Worm (Caenorhabditis elegans) whole organism, L2 larva: Measurements from ENCODE around the gene Y43F8B.1.

Experiments
- C34F6.9 ChIP-seq: fragments of 150-350 bp; optimal IDR thresholded peaks from 2 replicates; lab custom pipeline; 2014; ENCODE audit warnings: missing biosample characterization, missing genetic modification characterization
- F13H6.1 ChIP-seq: sonication (generic microtip); optimal IDR thresholded peaks from 2 replicates; lab custom pipeline; 2016; ENCODE audit warnings: missing genetic modification characterization, missing compliant biosample characterization
- R02D3.7 ChIP-seq: fragments of 150-350 bp; optimal IDR thresholded peaks from 2 replicates; lab custom pipeline; 2014; ENCODE audit warnings: missing biosample characterization, missing genetic modification characterization
- Y55F3AM.14 ChIP-seq: fragments of 200-800 bp; sonication (Bioruptor generic); optimal IDR thresholded peaks from 2 replicates; lab custom pipeline; 2018; ENCODE audit warnings: mild to moderate bottlenecking, missing genetic modification characterization, missing compliant biosample characterization
- ZK546.5 ChIP-seq: sonication (generic microtip); optimal IDR thresholded peaks from 2 replicates; lab custom pipeline; 2017; ENCODE audit warnings: missing biosample characterization, missing genetic modification characterization
- alr-1 ChIP-seq: fragments of 150-350 bp; optimal IDR thresholded peaks from 2 replicates; lab custom pipeline; 2014; ENCODE audit warnings: missing biosample characterization, missing genetic modification characterization
- aly-2 ChIP-seq: fragments of 150-350 bp; optimal IDR thresholded peaks from 2 replicates; lab custom pipeline; 2014; ENCODE audit warnings: missing biosample characterization, missing genetic modification characterization
- ama-1 ChIP-seq: fragments of 150-350 bp; optimal IDR thresholded peaks from 2 replicates; lab custom pipeline; 2018; ENCODE audit warnings: inconsistent platforms
- blmp-1 ChIP-seq: sonication (generic microtip); optimal IDR thresholded peaks from 2 replicates; lab custom pipeline; 2017; ENCODE audit warnings: missing genetic modification characterization, mild to moderate bottlenecking, missing compliant biosample characterization, antibody characterized with exemption, moderate library complexity; ENCODE audit not compliant: insufficient read depth
- ceh-16 ChIP-seq: fragments of 150-350 bp; optimal IDR thresholded peaks from 2 replicates; lab custom pipeline; 2014; ENCODE audit warnings: missing biosample characterization, missing genetic modification characterization
- ceh-82 ChIP-seq: fragments of 150-350 bp; optimal IDR thresholded peaks from 2 replicates; lab custom pipeline; 2014; ENCODE audit warnings: missing biosample characterization, missing genetic modification characterization
- crh-2 ChIP-seq: sonication (generic microtip); optimal IDR thresholded peaks from 2 replicates; lab custom pipeline; 2017; ENCODE audit warnings: missing biosample characterization, missing genetic modification characterization
- dmd-4 ChIP-seq: sonication (generic microtip); optimal IDR thresholded peaks from 2 replicates; lab custom pipeline; 2017; ENCODE audit warnings: missing biosample characterization, missing genetic modification characterization
- egl-27 ChIP-seq: sonication (generic microtip); optimal IDR thresholded peaks from 3 replicates; lab custom pipeline; 2017; ENCODE audit warnings: missing biosample characterization, missing genetic modification reagents, missing genetic modification characterization
- elt-1 ChIP-seq: fragments of 150-350 bp; optimal IDR thresholded peaks from 2 replicates; lab custom pipeline; 2014; ENCODE audit warnings: missing biosample characterization, missing genetic modification characterization
- gmeb-1 ChIP-seq: fragments of 150-350 bp; optimal IDR thresholded peaks from 2 replicates; lab custom pipeline; 2014; ENCODE audit warnings: missing biosample characterization, missing genetic modification characterization
- lin-11 ChIP-seq: fragments of 150-350 bp; sonication (generic microtip); optimal IDR thresholded peaks from 2 replicates; lab custom pipeline; 2014; ENCODE audit warnings: missing biosample characterization, missing genetic modification characterization, inconsistent platforms, mixed read lengths
- lin-39 ChIP-seq: fragments of 150-350 bp; optimal IDR thresholded peaks from 2 replicates; lab custom pipeline; 2014; ENCODE audit warnings: missing biosample characterization, missing genetic modification reagents, missing genetic modification characterization
- mdl-1 ChIP-seq, 2 experiments: fragments of 150-350 bp in 1 of 2; sonication (generic microtip) in 1 of 2; optimal IDR thresholded peaks; 2 replicates each; lab custom pipeline; 2017; ENCODE audit warnings: missing biosample characterization in 2 of 2, missing genetic modification characterization in 2 of 2
- nhr-11 ChIP-seq: fragments of 150-350 bp; optimal IDR thresholded peaks from 2 replicates; lab custom pipeline; 2014; ENCODE audit warnings: missing biosample characterization, missing genetic modification characterization
- nhr-12 ChIP-seq: fragments of 150-350 bp; optimal IDR thresholded peaks from 2 replicates; lab custom pipeline; 2014; ENCODE audit warnings: missing biosample characterization, missing genetic modification characterization
- nhr-21 ChIP-seq: fragments of 150-350 bp; optimal IDR thresholded peaks from 2 replicates; lab custom pipeline; 2014; ENCODE audit warnings: missing biosample characterization, missing genetic modification characterization
- nhr-237 ChIP-seq: fragments of 150-350 bp; optimal IDR thresholded peaks from 2 replicates; lab custom pipeline; 2014; ENCODE audit warnings: missing biosample characterization, missing genetic modification characterization
- nhr-25 ChIP-seq: fragments of 150-350 bp; sonication (generic microtip); optimal IDR thresholded peaks from 3 replicates; lab custom pipeline; 2014; ENCODE audit warnings: missing biosample characterization, missing genetic modification characterization
- nhr-6 ChIP-seq: fragments of 150-350 bp; optimal IDR thresholded peaks from 2 replicates; lab custom pipeline; 2014; ENCODE audit warnings: missing biosample characterization, missing genetic modification characterization
- nhr-77 ChIP-seq: fragments of 150-350 bp; optimal IDR thresholded peaks from 2 replicates; lab custom pipeline; 2014; ENCODE audit warnings: missing biosample characterization, missing genetic modification characterization
- peb-1 ChIP-seq: fragments of 150-350 bp; optimal IDR thresholded peaks from 2 replicates; lab custom pipeline; 2014; ENCODE audit warnings: missing biosample characterization, missing genetic modification characterization
- sem-4 ChIP-seq: fragments of 150-350 bp; optimal IDR thresholded peaks from 2 replicates; lab custom pipeline; 2014; ENCODE audit warnings: missing biosample characterization, missing genetic modification reagents, missing genetic modification characterization
- skn-1 ChIP-seq: sonication (generic microtip); optimal IDR thresholded peaks from 2 replicates; lab custom pipeline; 2017; ENCODE audit warnings: missing biosample characterization, missing genetic modification characterization
- sma-3 ChIP-seq: sonication (generic microtip); optimal IDR thresholded peaks from 2 replicates; lab custom pipeline; 2016; ENCODE audit warnings: missing genetic modification reagents, missing genetic modification characterization, missing compliant biosample characterization
- unc-39 ChIP-seq: fragments of 150-350 bp; optimal IDR thresholded peaks from 2 replicates; lab custom pipeline; 2014; ENCODE audit warnings: missing biosample characterization, missing genetic modification characterization
- unc-55 ChIP-seq: fragments of 150-350 bp; sonication (generic microtip); optimal IDR thresholded peaks from 3 replicates; lab custom pipeline; 2014; ENCODE audit warnings: missing biosample characterization, missing genetic modification reagents, missing genetic modification characterization
- unc-62 ChIP-seq: fragments of 150-350 bp; optimal IDR thresholded peaks from 2 replicates; lab custom pipeline; 2014; ENCODE audit warnings: missing biosample characterization, missing genetic modification reagents, missing genetic modification characterization
- ztf-11 ChIP-seq: sonication (generic microtip); optimal IDR thresholded peaks from 2 replicates; lab custom pipeline; 2017; ENCODE audit warnings: missing biosample characterization, missing genetic modification characterization

Gene Y43F8B.1

ce11 chrV:19519511-19519934 is 26.5 kb downstream of the Y43F8B.1 start (continued):
- TF ChIP-seq F13H6.1 (no peak), blmp-1 (tag; lab: Kevin White, UChicago) (no peak), crh-2 (tag; lab: Kevin White, UChicago) (peak; percentile 8), unc-55 (no peak), sma-3 (GFP tag; lab: Kevin White, UChicago) (no peak), nhr-6 (tag; lab: Kevin White, UChicago) (no peak), unc-62 (GFP tag; lab: Kevin White, UChicago) (no peak), sem-4 (tag; lab: Kevin White, UChicago) (peak; percentile 10), ceh-82 (tag; lab: Kevin White, UChicago) (no peak)
- TF ChIP-seq, all 48 proteins: peak for 5

ce11 chrV:19518468-19519168 is 27.4 kb downstream of the Y43F8B.1 start:
- TF ChIP-seq alr-1 (no peak), nhr-12 (tag; lab: Kevin White, UChicago) (no peak), nhr-25 (tag; lab: Kevin White, UChicago) (no peak), unc-39 (tag; lab: Kevin White, UChicago) (no peak), F13H6.1 (no peak), egl-27 (tag; lab: Kevin White, UChicago) (no peak), dmd-4 (no peak), gmeb-1 (no peak), skn-1 (tag; lab: Kevin White, UChicago) (no peak), ZK546.5 (tag; lab: Kevin White, UChicago) (no peak), nhr-11 (tag; lab: Kevin White, UChicago) (no peak), R02D3.7 (tag; lab: Kevin White, UChicago) (no peak), ama-1 (lab: Kevin White, UChicago) (no peak)
- TF ChIP-seq, all 48 proteins: peak for 0

- no peak for TF ChIP-seq aly-2 (tag; lab: Kevin White, UChicago)
- TF ChIP-seq peb-1 (tag; lab: Kevin White, UChicago): no peak
- TF ChIP-seq mdl-1 (tag; optimal IDR thresholded peaks at IDR 0.05; lab: Kevin White, UChicago): no peak
- TF ChIP-seq nhr-6 (tag; lab: Kevin White, UChicago): no peak
- no peak for TF ChIP-seq Y55F3AM.14 (GFP tag; lab: Kevin White, UChicago)
- TF ChIP-seq sma-3 (GFP tag; lab: Kevin White, UChicago): no peak
- no peak for TF ChIP-seq R02D3.7 (tag; lab: Kevin White, UChicago)
- TF ChIP-seq nhr-77 (tag; lab: Kevin White, UChicago): no peak
- TF ChIP-seq elt-1 (tag; lab: Kevin White, UChicago): no peak
- no peak for TF ChIP-seq C34F6.9
- no peak for TF ChIP-seq ama-1 (lab: Kevin White, UChicago)
- no peak for TF ChIP-seq gmeb-1
- TF ChIP-seq egl-27 (tag; lab: Kevin White, UChicago): no peak
These were observed 32.4 kb downstream of the Y43F8B.1 start, which contains the start of gene phy-4 for ce11 chrV:19513552-19513951. Gene phy-4 (minus strand): TSS chrV:19513652.

ce11 chrV:19512260-19512947 is 33.6 kb downstream of the Y43F8B.1 start, which contains the start of gene Y43F8B.19:
Gene Y43F8B.19 (minus strand): TSS chrV:19512310.
- TF ChIP-seq C34F6.9: no peak
- TF ChIP-seq R02D3.7 (tag; lab: Kevin White, UChicago): no peak
- no peak for TF ChIP-seq ztf-11 (tag; lab: Kevin White, UChicago)
- TF ChIP-seq alr-1: no peak
- TF ChIP-seq sma-3 (GFP tag; lab: Kevin White, UChicago): no peak
- no peak for TF ChIP-seq nhr-21 (tag; lab: Kevin White, UChicago)
- no peak for TF ChIP-seq egl-27 (tag; lab: Kevin White, UChicago)
- TF ChIP-seq ceh-16 (tag; lab: Kevin White, UChicago): no peak
- no peak for TF ChIP-seq Y55F3AM.14 (GFP tag; lab: Kevin White, UChicago)
- no peak for TF ChIP-seq crh-2 (tag; lab: Kevin White, UChicago)
- TF ChIP-seq nhr-237 (tag; lab: Kevin White, UChicago): no peak
- no peak for TF ChIP-seq unc-39 (tag; lab: Kevin White, UChicago)
- no peak for TF ChIP-seq lin-11 (tag; lab: Kevin White, UChicago)
- TF ChIP-seq gmeb-1: no peak
- no peak for TF ChIP-seq ZK546.5 (tag; lab: Kevin White, UChicago)
- TF ChIP-seq lin-39 (tag; lab: Kevin White, UChicago): no peak
- TF ChIP-seq dmd-4: no peak
